Worm (Caenorhabditis elegans): ENCODE data around the gene E02A10.3.

ce11 chrV:12541207-12541606 lies 38.2 kb upstream of the E02A10.3 start:
- TF ChIP-seq php-3 (GFP tag; IDR thresholded peaks at IDR 0.05) (no peak), zag-1 (tag; optimal IDR thresholded peaks at IDR 0.05) (no peak), pha-4 (GFP tag; IDR thresholded peaks at IDR 0.05) (no peak), pha-4 (tag; optimal IDR thresholded peaks at IDR 0.05) (no peak), jun-1 (tag; optimal IDR thresholded peaks at IDR 0.05) (no peak), aha-1 (tag) (no peak), aly-2 (tag; optimal IDR thresholded peaks at IDR 0.05) (no peak), daf-12 (tag; optimal IDR thresholded peaks at IDR 0.05) (no peak), ztf-11 (tag; optimal IDR thresholded peaks at IDR 0.05) (no peak), mdl-1 (tag; optimal IDR thresholded peaks at IDR 0.05) (no peak), nhr-11 (tag; optimal IDR thresholded peaks at IDR 0.05) (no peak), ceh-28 (tag; optimal IDR thresholded peaks at IDR 0.05) (no peak), F49E8.2 (tag; optimal IDR thresholded peaks at IDR 0.05; ENCODE audit: borderline replicate concordance) (no peak), nhr-10 (tag; optimal IDR thresholded peaks at IDR 0.05) (no peak), ama-1 (optimal IDR thresholded peaks at IDR 0.05) (no peak)

Data from whole organism, L4 larva.